Worm (Caenorhabditis elegans): ENCODE results near the gene C08F1.12.

- TF ChIP-seq sea-1 (GFP tag; conservative IDR thresholded peaks at IDR 0.05) (no peak), ama-1 (optimal IDR thresholded peaks at IDR 0.05) (no peak), ets-7 (tag; optimal IDR thresholded peaks at IDR 0.05) (no peak), flt-1 (GFP tag; IDR thresholded peaks at IDR 0.05) (no peak), aly-1 (tag; optimal IDR thresholded peaks at IDR 0.05) (no peak), ceh-36 (tag; optimal IDR thresholded peaks at IDR 0.05) (no peak), hmbx-1 (tag; optimal IDR thresholded peaks at IDR 0.05) (no peak), hmg-4 (GFP tag; optimal IDR thresholded peaks at IDR 0.05) (no peak)
Observed at ce11 chrII:1852503-1852902, 46.2 kb upstream of the C08F1.12 start, which contains the start of gene C52E2.2.
